Worm (Caenorhabditis elegans): Measurements from ENCODE around the gene Y39A1A.3.

- TF ChIP-seq egl-27 (tag; optimal IDR thresholded peaks at IDR 0.05) = no peak
- no peak for TF ChIP-seq snpc-4 (tag; optimal IDR thresholded peaks at IDR 0.05)
- no peak for TF ChIP-seq unc-62 (GFP tag; optimal IDR thresholded peaks at IDR 0.05)
- TF ChIP-seq tbx-2 (tag; optimal IDR thresholded peaks at IDR 0.05) = no peak
- no peak for TF ChIP-seq fos-1 (tag; optimal IDR thresholded peaks at IDR 0.05)
- no peak for TF ChIP-seq lin-15B (tag; optimal IDR thresholded peaks at IDR 0.05)
- TF ChIP-seq zag-1 (tag; optimal IDR thresholded peaks at IDR 0.05) = no peak
- TF ChIP-seq skn-1 (tag; optimal IDR thresholded peaks at IDR 0.05) = no peak
- TF ChIP-seq unc-39 (tag; optimal IDR thresholded peaks at IDR 0.05) = no peak
- TF ChIP-seq nhr-237 (tag; optimal IDR thresholded peaks at IDR 0.05) = no peak
- no peak for TF ChIP-seq nhr-11 (tag; optimal IDR thresholded peaks at IDR 0.05)
Measured at ce11 chrIII:10557910-10558309, 38.4 kb downstream of the Y39A1A.3 start, which contains the start of gene T21C12.4.
